Worm (Caenorhabditis elegans): ENCODE results near the gene srv-32.

ce11 chrIV:6258967-6259366 is 23.1 kb downstream of the srv-32 start:
- TF ChIP-seq skn-1 (tag; optimal IDR thresholded peaks at IDR 0.05) (no peak), nhr-11 (tag; optimal IDR thresholded peaks at IDR 0.05) (no peak), elt-3 (tag; optimal IDR thresholded peaks at IDR 0.05) (no peak), sox-4 (tag; optimal IDR thresholded peaks at IDR 0.05) (no peak), snpc-4 (tag; optimal IDR thresholded peaks at IDR 0.05) (no peak)
